Fruit fly (Drosophila melanogaster): Measurements from ENCODE around the gene CG11891.

dm6 chr3R:25221203-25221807 is 48.7 kb upstream of the CG11891 start, which contains the start of gene Alg9:
- no peak for TF ChIP-seq CG6854 (GFP tag; optimal IDR thresholded peaks at IDR 0.05)
- TF ChIP-seq CG11294 (GFP tag; IDR thresholded peaks at IDR 0.05): no peak
- no peak for TF ChIP-seq CG31627 (GFP tag; optimal IDR thresholded peaks at IDR 0.05)
- no peak for TF ChIP-seq svp (GFP tag)
- no peak for TF ChIP-seq CG10631 (GFP tag; optimal IDR thresholded peaks at IDR 0.05)
- TF ChIP-seq Ets96B (tag; optimal IDR thresholded peaks at IDR 0.05): no peak
- TF ChIP-seq OdsH (GFP tag; optimal IDR thresholded peaks at IDR 0.05): no peak
- TF ChIP-seq Blimp-1 (GFP tag; optimal IDR thresholded peaks at IDR 0.05): no peak
- TF ChIP-seq CG34406 (GFP tag; optimal IDR thresholded peaks at IDR 0.05): no peak
- TF ChIP-seq Eip75B (GFP tag; optimal IDR thresholded peaks at IDR 0.05): no peak
- TF ChIP-seq CG16779 (tag; optimal IDR thresholded peaks at IDR 0.05): no peak
- no peak for TF ChIP-seq eg (GFP tag; IDR thresholded peaks at IDR 0.05)
- no peak for TF ChIP-seq Hr39 (GFP tag; optimal IDR thresholded peaks at IDR 0.05)
- no peak for TF ChIP-seq Eip93F (GFP tag; optimal IDR thresholded peaks at IDR 0.05)
